Worm (Caenorhabditis elegans): Measurements from ENCODE around the gene arp-6.

The arp-6 gene

ce11 chrII:8042289-8042688, 5.1 kb upstream of the arp-6 start, which contains the start of gene T05H10.1:
Gene T05H10.1, plus strand, starts transcription at chrII:8042589.
- TF ChIP-seq egl-27 (tag; optimal IDR thresholded peaks at IDR 0.05) (no peak), nhr-23 (tag; optimal IDR thresholded peaks at IDR 0.05) (no peak), lin-39 (tag; optimal IDR thresholded peaks at IDR 0.05) (peak; percentile 36), elt-3 (tag; optimal IDR thresholded peaks at IDR 0.05) (no peak)

- TF ChIP-seq nhr-76 (tag; optimal IDR thresholded peaks at IDR 0.05) (no peak), snpc-4 (tag; optimal IDR thresholded peaks at IDR 0.05) (peak; percentile 29), lin-15B (tag; optimal IDR thresholded peaks at IDR 0.05) (peak; percentile 84), egl-5 (tag; optimal IDR thresholded peaks at IDR 0.05) (peak; percentile 26), nhr-23 (tag; optimal IDR thresholded peaks at IDR 0.05) (peak; percentile 28), nfya-1 (tag; optimal IDR thresholded peaks at IDR 0.05; ENCODE audit: insufficient read depth) (peak; percentile 53), mml-1 (tag; optimal IDR thresholded peaks at IDR 0.05) (no peak), elt-2 (tag; optimal IDR thresholded peaks at IDR 0.05) (no peak), pha-4 (tag; optimal IDR thresholded peaks at IDR 0.05) (peak; percentile 79)
Measured at ce11 chrII:8041642-8042041, 4.5 kb upstream of the arp-6 start.

ce11 chrII:8039416-8039815, 2.3 kb upstream of the arp-6 start, which contains the start of the genes ubh-4 and algn-6:
Gene ubh-4, minus strand, starts transcription at chrII:8039597.
Gene algn-6, plus strand, starts transcription at chrII:8039802.
- TF ChIP-seq lsy-12 (tag; optimal IDR thresholded peaks at IDR 0.05) (no peak), fos-1 (tag; optimal IDR thresholded peaks at IDR 0.05) (no peak), ztf-4 (tag; optimal IDR thresholded peaks at IDR 0.05) (no peak), nfya-1 (tag; optimal IDR thresholded peaks at IDR 0.05; ENCODE audit: insufficient read depth) (peak; percentile 72), ceh-28 (tag; optimal IDR thresholded peaks at IDR 0.05) (no peak), elt-2 (tag; optimal IDR thresholded peaks at IDR 0.05) (peak; percentile 34), pha-4 (tag; optimal IDR thresholded peaks at IDR 0.05) (peak; percentile 78), unc-62 (GFP tag; optimal IDR thresholded peaks at IDR 0.05) (no peak), nhr-43 (tag; optimal IDR thresholded peaks at IDR 0.05; ENCODE audit: poor library complexity, severe bottlenecking) (peak; percentile 75), aly-2 (tag; optimal IDR thresholded peaks at IDR 0.05) (no peak), ceh-16 (tag; optimal IDR thresholded peaks at IDR 0.05) (no peak), nhr-67 (tag; optimal IDR thresholded peaks at IDR 0.05) (no peak), nhr-237 (tag; optimal IDR thresholded peaks at IDR 0.05) (no peak), ama-1 (optimal IDR thresholded peaks at IDR 0.05) (no peak), ceh-9 (tag; optimal IDR thresholded peaks at IDR 0.05) (no peak), eor-1 (tag; optimal IDR thresholded peaks at IDR 0.05) (no peak), mml-1 (tag; optimal IDR thresholded peaks at IDR 0.05) (no peak), zag-1 (tag; optimal IDR thresholded peaks at IDR 0.05) (no peak), elt-1 (tag; optimal IDR thresholded peaks at IDR 0.05) (no peak), lin-39 (tag; optimal IDR thresholded peaks at IDR 0.05) (no peak), nhr-28 (tag; optimal IDR thresholded peaks at IDR 0.05) (no peak), egl-27 (tag; optimal IDR thresholded peaks at IDR 0.05) (no peak), nhr-12 (tag; optimal IDR thresholded peaks at IDR 0.05) (no peak), tbx-2 (tag; optimal IDR thresholded peaks at IDR 0.05) (no peak), nhr-11 (tag; optimal IDR thresholded peaks at IDR 0.05) (no peak), ceh-82 (tag; optimal IDR thresholded peaks at IDR 0.05) (no peak), daf-12 (tag; optimal IDR thresholded peaks at IDR 0.05) (no peak), hmg-11 (tag; optimal IDR thresholded peaks at IDR 0.05) (no peak), elt-3 (tag; optimal IDR thresholded peaks at IDR 0.05) (no peak), nhr-25 (tag; optimal IDR thresholded peaks at IDR 0.05) (peak; percentile 43), snpc-4 (tag; optimal IDR thresholded peaks at IDR 0.05) (peak; percentile 75), nhr-23 (tag; optimal IDR thresholded peaks at IDR 0.05) (peak; percentile 50), nhr-77 (tag; optimal IDR thresholded peaks at IDR 0.05) (no peak), skn-1 (tag; optimal IDR thresholded peaks at IDR 0.05) (no peak), sea-2 (GFP tag; optimal IDR thresholded peaks at IDR 0.05) (no peak), R02D3.7 (tag; optimal IDR thresholded peaks at IDR 0.05) (no peak), unc-39 (tag; optimal IDR thresholded peaks at IDR 0.05) (no peak), lin-15B (tag; optimal IDR thresholded peaks at IDR 0.05) (peak; percentile 89), ZK546.5 (tag; optimal IDR thresholded peaks at IDR 0.05) (no peak), pqm-1 (tag; optimal IDR thresholded peaks at IDR 0.05) (peak; percentile 15)
